Worm (Caenorhabditis elegans): ENCODE data around the gene pxl-1.

The pxl-1 gene

DNA sequence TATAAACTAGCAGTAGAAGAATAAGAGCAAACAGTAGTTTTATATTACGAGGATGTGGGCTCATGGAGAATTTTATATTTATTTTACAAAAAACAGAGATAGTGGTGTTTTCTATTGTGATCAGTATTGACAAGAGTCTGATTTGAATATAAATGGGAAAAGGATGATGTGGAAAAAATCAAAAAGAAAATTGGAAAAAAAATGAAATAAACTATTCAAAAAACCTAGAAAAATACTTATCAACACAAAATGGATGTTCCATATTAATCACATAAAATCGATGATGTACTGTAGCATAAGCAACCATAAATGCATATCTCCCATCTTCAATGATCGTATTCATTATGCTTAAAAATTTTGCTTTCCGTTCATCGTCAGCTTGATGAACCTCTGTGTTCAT lies 8.9 kb downstream of the pxl-1 start, which contains the start of gene C28H8.7:
TSS of gene C28H8.7 (minus strand) at position 101 of the 400 bp plus-strand sequence.
- TF ChIP-seq nhr-77 (tag; optimal IDR thresholded peaks at IDR 0.05) (no peak), unc-39 (tag; optimal IDR thresholded peaks at IDR 0.05) (no peak), R02D3.7 (tag; optimal IDR thresholded peaks at IDR 0.05) (no peak), unc-62 (GFP tag; optimal IDR thresholded peaks at IDR 0.05) (no peak), sma-9 (GFP tag; optimal IDR thresholded peaks at IDR 0.05) (no peak), sma-9 (tag; optimal IDR thresholded peaks at IDR 0.05) (no peak), peb-1 (tag; optimal IDR thresholded peaks at IDR 0.05) (no peak), Y55F3AM.14 (GFP tag; optimal IDR thresholded peaks at IDR 0.05) (no peak), lin-39 (tag; optimal IDR thresholded peaks at IDR 0.05) (no peak), fos-1 (tag; optimal IDR thresholded peaks at IDR 0.05) (no peak), ZK546.5 (tag; optimal IDR thresholded peaks at IDR 0.05) (no peak), gmeb-1 (tag; optimal IDR thresholded peaks at IDR 0.05) (no peak), aly-2 (tag; optimal IDR thresholded peaks at IDR 0.05) (no peak), mdl-1 (tag; optimal IDR thresholded peaks at IDR 0.05) (no peak), lin-11 (tag; optimal IDR thresholded peaks at IDR 0.05) (no peak), F13H6.1 (tag; optimal IDR thresholded peaks at IDR 0.05) (no peak), nhr-6 (tag; optimal IDR thresholded peaks at IDR 0.05) (no peak), ceh-82 (tag; optimal IDR thresholded peaks at IDR 0.05) (no peak), lin-13 (GFP tag; optimal IDR thresholded peaks at IDR 0.05) (no peak), nhr-129 (tag; optimal IDR thresholded peaks at IDR 0.05) (no peak), mab-5 (tag; optimal IDR thresholded peaks at IDR 0.05) (no peak)

DNA sequence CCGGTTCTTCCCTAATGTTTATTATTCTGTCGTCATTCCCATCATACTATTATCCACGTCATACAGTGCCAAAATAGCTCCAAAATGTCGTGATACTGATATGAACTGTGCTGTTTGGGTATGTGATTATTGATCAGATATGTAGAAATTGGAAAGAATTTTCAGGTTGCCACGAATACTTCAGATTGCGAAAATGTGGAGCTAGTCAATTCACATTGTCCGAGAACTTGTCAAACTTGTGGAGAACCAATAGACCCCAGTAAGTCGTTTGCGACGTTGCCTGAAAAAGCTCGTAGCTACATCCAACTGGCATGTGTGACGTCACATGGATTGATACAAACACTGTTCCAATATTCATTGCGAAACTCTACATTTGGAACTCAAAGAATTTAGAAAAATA lies 11.4 kb downstream of the pxl-1 start:
- TF ChIP-seq nhr-12 (tag; optimal IDR thresholded peaks at IDR 0.05) = no peak

DNA sequence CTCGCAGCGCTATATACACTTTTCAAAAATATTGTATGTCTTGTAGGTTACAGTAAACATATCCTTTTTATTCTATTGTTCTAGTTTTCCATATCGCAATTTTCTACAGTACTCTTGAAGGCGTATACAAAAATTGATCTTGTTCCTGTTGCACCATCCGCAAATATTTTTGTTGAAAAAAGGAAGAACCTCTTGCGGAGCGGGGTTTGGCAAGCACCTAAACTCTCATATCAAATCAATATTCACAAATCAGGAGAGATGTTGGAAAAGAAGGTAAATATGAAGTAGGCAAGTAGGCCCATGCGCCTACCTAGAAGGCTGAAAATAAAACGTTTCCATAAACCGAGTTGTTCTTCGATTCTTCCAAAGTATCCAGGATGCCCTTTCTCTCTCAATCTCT lies 11.8 kb downstream of the pxl-1 start, which contains the start of gene C28H8.5:
TSS of gene C28H8.5 (plus strand) at position 301 of the 400 bp plus-strand sequence.
- TF ChIP-seq zag-1 (tag; optimal IDR thresholded peaks at IDR 0.05) (no peak), sma-9 (GFP tag; optimal IDR thresholded peaks at IDR 0.05) (no peak), sma-9 (tag; optimal IDR thresholded peaks at IDR 0.05) (no peak), ama-1 (optimal IDR thresholded peaks at IDR 0.05) (no peak), egl-27 (tag; optimal IDR thresholded peaks at IDR 0.05) (no peak), Y55F3AM.14 (GFP tag; optimal IDR thresholded peaks at IDR 0.05) (no peak), fos-1 (tag; optimal IDR thresholded peaks at IDR 0.05) (no peak), nhr-11 (tag; optimal IDR thresholded peaks at IDR 0.05) (no peak), blmp-1 (tag; optimal IDR thresholded peaks at IDR 0.05; ENCODE audit: insufficient read depth) (no peak), snpc-4 (tag; optimal IDR thresholded peaks at IDR 0.05) (no peak), C34F6.9 (tag; optimal IDR thresholded peaks at IDR 0.05) (no peak), ztf-4 (tag; optimal IDR thresholded peaks at IDR 0.05) (no peak), nhr-21 (tag; optimal IDR thresholded peaks at IDR 0.05) (no peak), unc-55 (GFP tag; optimal IDR thresholded peaks at IDR 0.05) (no peak), ceh-16 (tag; optimal IDR thresholded peaks at IDR 0.05) (no peak), lin-13 (GFP tag; optimal IDR thresholded peaks at IDR 0.05) (no peak), ZK546.5 (tag; optimal IDR thresholded peaks at IDR 0.05) (no peak), nhr-25 (tag; optimal IDR thresholded peaks at IDR 0.05) (no peak), crh-2 (tag; optimal IDR thresholded peaks at IDR 0.05) (no peak), elt-3 (tag; optimal IDR thresholded peaks at IDR 0.05) (no peak)

DNA sequence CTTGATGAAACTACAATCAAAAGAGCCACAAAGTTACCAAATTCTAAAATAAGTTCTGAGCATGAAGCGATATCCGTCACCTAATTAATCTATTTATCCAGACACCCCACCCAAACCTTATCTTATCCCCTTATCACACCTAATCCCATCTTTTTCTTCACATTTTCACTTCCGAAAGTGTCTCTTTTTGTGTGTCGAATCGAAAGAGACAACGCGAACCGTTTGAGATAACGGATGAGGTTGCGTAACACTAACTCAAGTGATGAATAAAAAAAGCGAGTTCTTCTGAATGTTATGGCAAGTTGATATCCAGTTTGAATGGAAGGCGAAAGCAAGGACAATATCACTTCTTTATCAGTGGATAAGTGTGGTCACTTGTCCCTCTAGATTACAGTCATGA lies 12.3 kb downstream of the pxl-1 start:
- TF ChIP-seq R02D3.7 (tag; optimal IDR thresholded peaks at IDR 0.05) = no peak
- no peak for TF ChIP-seq ztf-1 (GFP tag; conservative IDR thresholded peaks at IDR 0.05)
- no peak for TF ChIP-seq nhr-12 (tag; optimal IDR thresholded peaks at IDR 0.05)
- TF ChIP-seq nhr-129 (tag; optimal IDR thresholded peaks at IDR 0.05) = no peak
- no peak for TF ChIP-seq egl-27 (tag; optimal IDR thresholded peaks at IDR 0.05)
- TF ChIP-seq nhr-25 (tag; optimal IDR thresholded peaks at IDR 0.05) = no peak
- TF ChIP-seq skn-1 (tag; optimal IDR thresholded peaks at IDR 0.05) = no peak
- TF ChIP-seq nhr-11 (tag; optimal IDR thresholded peaks at IDR 0.05) = no peak

DNA sequence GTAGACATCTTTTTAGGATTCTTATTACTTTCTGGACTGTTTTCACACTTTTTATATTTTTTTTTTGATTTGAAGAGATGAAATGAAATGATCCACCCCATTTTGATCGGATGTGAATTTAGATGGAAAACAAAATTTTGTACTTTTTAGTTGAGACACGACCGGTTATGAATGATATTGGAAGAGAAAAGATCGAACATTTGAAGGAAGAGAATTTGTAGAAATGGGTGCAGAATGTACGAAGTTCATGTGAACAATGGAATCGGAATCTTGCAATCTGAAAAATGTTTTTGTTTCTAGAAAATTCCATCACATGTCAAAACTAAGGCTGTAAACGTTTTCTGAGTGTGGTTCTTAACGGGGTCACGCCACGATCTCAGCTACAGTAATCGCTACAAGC lies 13.0 kb downstream of the pxl-1 start, which contains the start of gene F01F1.14:
TSS of gene F01F1.14 (minus strand) at position 101 of the 400 bp plus-strand sequence.
- no peak for TF ChIP-seq ceh-16 (tag; optimal IDR thresholded peaks at IDR 0.05)
- no peak for TF ChIP-seq alr-1 (tag; optimal IDR thresholded peaks at IDR 0.05)
- TF ChIP-seq ama-1 (optimal IDR thresholded peaks at IDR 0.05) = no peak
- TF ChIP-seq nhr-25 (tag; optimal IDR thresholded peaks at IDR 0.05) = no peak
- TF ChIP-seq gmeb-1 (tag; optimal IDR thresholded peaks at IDR 0.05) = no peak
- no peak for TF ChIP-seq skn-1 (tag; optimal IDR thresholded peaks at IDR 0.05)
- TF ChIP-seq nhr-10 (tag; optimal IDR thresholded peaks at IDR 0.05) = no peak
- TF ChIP-seq nhr-21 (tag; optimal IDR thresholded peaks at IDR 0.05) = no peak
- no peak for TF ChIP-seq unc-39 (tag; optimal IDR thresholded peaks at IDR 0.05)
- no peak for TF ChIP-seq ztf-4 (tag; optimal IDR thresholded peaks at IDR 0.05)
